Worm (Caenorhabditis elegans): Measurements from ENCODE around the gene cat-4.

DNA sequence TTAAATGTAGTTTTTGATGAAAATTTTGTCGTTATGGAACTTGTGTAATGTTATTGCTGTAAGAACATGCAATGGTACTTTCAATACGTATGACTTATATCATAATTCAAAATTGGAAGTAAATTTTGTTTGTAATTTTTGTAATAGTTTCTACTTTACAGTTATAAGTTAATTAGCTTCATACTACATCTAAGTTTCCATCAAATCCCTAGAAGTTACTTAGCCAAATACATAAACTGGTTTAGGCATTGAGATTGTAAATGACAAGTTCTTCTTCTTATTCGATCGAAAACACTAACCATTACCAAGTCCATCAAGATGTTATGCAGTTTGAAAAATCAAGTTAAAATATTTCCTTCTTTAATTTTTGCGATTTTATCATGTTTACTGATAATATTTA lies 15.0 kb upstream of the cat-4 start, which contains the start of gene F32G8.2:
- TF ChIP-seq Y56A3A.18 (GFP tag; IDR thresholded peaks at IDR 0.05) (no peak), attf-3 (GFP tag; conservative IDR thresholded peaks at IDR 0.05) (no peak), unc-130 (GFP tag; optimal IDR thresholded peaks at IDR 0.05) (no peak), snpc-4 (GFP tag; optimal IDR thresholded peaks at IDR 0.05) (no peak), snpc-4 (tag; optimal IDR thresholded peaks at IDR 0.05) (no peak), nhr-80 (tag; optimal IDR thresholded peaks at IDR 0.05) (no peak), hmg-1.2 (GFP tag; IDR thresholded peaks at IDR 0.05) (no peak), let-526 (GFP tag; IDR thresholded peaks at IDR 0.05) (no peak), dox-1 (GFP tag; IDR thresholded peaks at IDR 0.05) (no peak), ama-1 (optimal IDR thresholded peaks at IDR 0.05) (no peak), ama-1 (GFP tag; optimal IDR thresholded peaks at IDR 0.05) (no peak), F57A8.1 (GFP tag; optimal IDR thresholded peaks at IDR 0.05) (no peak), snpc-1.1 (tag; optimal IDR thresholded peaks at IDR 0.05; ENCODE audit: insufficient read depth) (no peak)

Data from whole organism, young adult.